Worm (Caenorhabditis elegans) whole organism, young adult: Measurements from ENCODE around the gene T07F8.4.

Source experiments
- C06A6.2 ChIP-seq: fragments of 200-800 bp; sonication (Bioruptor generic); conservative IDR thresholded peaks from 2 replicates; pipeline ENCODE4 v1.3.6; 2022; ENCODE audit warnings: missing genetic modification characterization, missing compliant biosample characterization
- D2030.7 ChIP-seq: fragments of 200-800 bp; sonication (Bioruptor generic); IDR thresholded peaks from 2 replicates; pipeline ENCODE4 v1.3.6; 2022; ENCODE audit warnings: missing genetic modification reagents, missing genetic modification characterization, missing compliant biosample characterization
- F23B12.7 ChIP-seq: sonication (generic microtip); optimal IDR thresholded peaks from 2 replicates; lab custom pipeline; 2017; ENCODE audit warnings: missing genetic modification characterization, mild to moderate bottlenecking, missing compliant biosample characterization, antibody characterized with exemption, moderate library complexity; ENCODE audit not compliant: insufficient read depth
- F49E8.2 ChIP-seq: sonication (generic microtip); optimal IDR thresholded peaks from 3 replicates; lab custom pipeline; 2017; ENCODE audit warnings: missing genetic modification characterization, mild to moderate bottlenecking, missing compliant biosample characterization, antibody characterized with exemption, moderate library complexity; ENCODE audit not compliant: insufficient read depth
- F55B11.4 ChIP-seq: sonication (generic microtip); optimal IDR thresholded peaks from 2 replicates; lab custom pipeline; 2016; ENCODE audit warnings: missing compliant biosample characterization, missing genetic modification characterization, borderline replicate concordance; ENCODE audit not compliant: insufficient read depth
- F57A8.1 ChIP-seq: fragments of 200-800 bp; sonication (Bioruptor generic); optimal IDR thresholded peaks from 2 replicates; lab custom pipeline; 2018; ENCODE audit warnings: mild to moderate bottlenecking, missing genetic modification characterization, moderate library complexity, missing compliant biosample characterization
- K12H6.12 ChIP-seq: fragments of 200-800 bp; sonication (Bioruptor generic); optimal IDR thresholded peaks from 2 replicates; lab custom pipeline; 2018; ENCODE audit warnings: mild to moderate bottlenecking, missing genetic modification characterization, missing compliant biosample characterization
- Y53G8AR.9 ChIP-seq: fragments of 200-800 bp; sonication (Bioruptor generic); conservative IDR thresholded peaks from 2 replicates; pipeline ENCODE4 v1.3.6; 2022; ENCODE audit warnings: missing genetic modification reagents, missing genetic modification characterization, missing compliant biosample characterization
- Y56A3A.18 ChIP-seq: fragments of 200-800 bp; sonication (Bioruptor generic); IDR thresholded peaks from 2 replicates; pipeline ENCODE4 v1.3.6; 2022; ENCODE audit warnings: missing genetic modification reagents, missing genetic modification characterization, missing compliant biosample characterization
- Y67H2A.10 ChIP-seq: fragments of 200-800 bp; sonication (Bioruptor generic); conservative IDR thresholded peaks from 2 replicates; pipeline ENCODE4 v1.3.6; 2022; ENCODE audit warnings: missing genetic modification reagents, missing genetic modification characterization, missing compliant biosample characterization
- Y79H2A.3 ChIP-seq: fragments of 200-800 bp; sonication (Bioruptor generic); conservative IDR thresholded peaks from 2 replicates; pipeline ENCODE4 v1.3.6; 2022; ENCODE audit warnings: missing genetic modification reagents, missing genetic modification characterization, missing compliant biosample characterization
- Y95B8A.8 ChIP-seq: fragments of 200-800 bp; sonication (Bioruptor generic); IDR thresholded peaks from 2 replicates; pipeline ENCODE4 v1.3.6; 2022; ENCODE audit warnings: missing genetic modification reagents, missing genetic modification characterization, missing compliant biosample characterization
- aptf-3 ChIP-seq: fragments of 200-800 bp; sonication (Bioruptor generic); IDR thresholded peaks from 2 replicates; pipeline ENCODE4 v1.3.6; 2022; ENCODE audit warnings: missing genetic modification characterization, missing compliant biosample characterization
- ccch-3 ChIP-seq: fragments of 200-800 bp; sonication (Bioruptor generic); optimal IDR thresholded peaks from 2 replicates; lab custom pipeline; 2018; ENCODE audit warnings: mild to moderate bottlenecking, missing genetic modification characterization, missing compliant biosample characterization
- cebp-1 ChIP-seq, 2 experiments: fragments of 200-800 bp in 1 of 2; sonication (Bioruptor generic) in 1 of 2; sonication (generic microtip) in 1 of 2; IDR thresholded peaks in 1 of 2; optimal IDR thresholded peaks in 1 of 2; 2 replicates each; pipeline versions ENCODE4 v1.3.6 to Lab custom; 2017 to 2022; ENCODE audit warnings: missing compliant biosample characterization in 2 of 2, missing genetic modification characterization in 2 of 2, mild to moderate bottlenecking in 1 of 2, missing genetic modification reagents in 1 of 2, moderate library complexity in 1 of 2
- cebp-2 ChIP-seq: fragments of 200-800 bp; sonication (Bioruptor generic); IDR thresholded peaks from 2 replicates; pipeline ENCODE4 v1.3.6; 2022; ENCODE audit warnings: missing genetic modification characterization, missing compliant biosample characterization
- ceh-27 ChIP-seq: fragments of 200-800 bp; sonication (Bioruptor generic); optimal IDR thresholded peaks from 2 replicates; lab custom pipeline; 2018; ENCODE audit warnings: mild to moderate bottlenecking, missing genetic modification characterization, moderate library complexity, missing compliant biosample characterization
- ceh-58 ChIP-seq: fragments of 200-800 bp; sonication (Bioruptor generic); IDR thresholded peaks from 2 replicates; pipeline ENCODE4 v1.3.6; 2022; ENCODE audit warnings: missing genetic modification characterization, missing compliant biosample characterization
- ceh-91 ChIP-seq: fragments of 200-800 bp; sonication (Bioruptor generic); IDR thresholded peaks from 2 replicates; pipeline ENCODE4 v1.3.6; 2022; ENCODE audit warnings: missing genetic modification reagents, missing genetic modification characterization, missing compliant biosample characterization
- chd-7 ChIP-seq: sonication (generic microtip); optimal IDR thresholded peaks from 2 replicates; lab custom pipeline; 2016; ENCODE audit warnings: mild to moderate bottlenecking, missing genetic modification characterization, moderate library complexity, missing compliant biosample characterization
- gei-17 ChIP-seq: fragments of 200-800 bp; sonication (Bioruptor generic); optimal IDR thresholded peaks from 2 replicates; lab custom pipeline; 2018; ENCODE audit warnings: mild to moderate bottlenecking, missing genetic modification characterization, missing compliant biosample characterization
- hmg-20 ChIP-seq: fragments of 200-800 bp; sonication (Bioruptor generic); IDR thresholded peaks from 2 replicates; pipeline ENCODE4 v1.3.6; 2022; ENCODE audit warnings: missing genetic modification reagents, missing genetic modification characterization, missing compliant biosample characterization
- lag-1 ChIP-seq: fragments of 200-800 bp; sonication (Bioruptor generic); IDR thresholded peaks from 2 replicates; pipeline ENCODE4 v1.3.6; 2022; ENCODE audit warnings: missing genetic modification reagents, missing genetic modification characterization, missing compliant biosample characterization
- let-607 ChIP-seq, 2 experiments: fragments of 200-800 bp in 1 of 2; sonication (Bioruptor generic) in 1 of 2; sonication (generic microtip) in 1 of 2; optimal IDR thresholded peaks; 2 replicates each; lab custom pipeline; 2016 to 2018; ENCODE audit warnings: mild to moderate bottlenecking in 2 of 2, missing compliant biosample characterization in 2 of 2, missing genetic modification characterization in 2 of 2, moderate library complexity in 2 of 2, missing genotype in 1 of 2
- lin-26 ChIP-seq: fragments of 200-800 bp; sonication (Bioruptor generic); IDR thresholded peaks from 2 replicates; pipeline ENCODE4 v1.3.6; 2022; ENCODE audit warnings: missing genetic modification reagents, missing genetic modification characterization, missing compliant biosample characterization
- lin-54 ChIP-seq: fragments of 200-800 bp; sonication (Bioruptor generic); optimal IDR thresholded peaks from 2 replicates; lab custom pipeline; 2018; ENCODE audit warnings: mild to moderate bottlenecking, missing genetic modification characterization, missing compliant biosample characterization
- lsl-1 ChIP-seq: fragments of 200-800 bp; sonication (Bioruptor generic); optimal IDR thresholded peaks from 2 replicates; lab custom pipeline; 2018; ENCODE audit warnings: mild to moderate bottlenecking, missing genetic modification characterization, moderate library complexity, missing compliant biosample characterization
- madf-3 ChIP-seq: fragments of 200-800 bp; sonication (Bioruptor generic); IDR thresholded peaks from 2 replicates; pipeline ENCODE4 v1.3.6; 2022; ENCODE audit warnings: missing genetic modification reagents, missing genetic modification characterization, missing compliant biosample characterization
- mes-4 ChIP-seq: sonication (generic microtip); optimal IDR thresholded peaks from 2 replicates; lab custom pipeline; 2016; ENCODE audit warnings: missing genotype, missing genetic modification characterization, missing compliant biosample characterization
- nfya-1 ChIP-seq: sonication (generic microtip); optimal IDR thresholded peaks from 2 replicates; lab custom pipeline; 2017; ENCODE audit warnings: antibody characterized with exemption, missing compliant biosample characterization, missing genetic modification characterization, borderline replicate concordance; ENCODE audit not compliant: insufficient read depth
- nfya-2 ChIP-seq: fragments of 200-800 bp; sonication (Bioruptor generic); IDR thresholded peaks from 2 replicates; pipeline ENCODE4 v1.3.6; 2022; ENCODE audit warnings: missing genetic modification reagents, missing genetic modification characterization, missing compliant biosample characterization
- nfyb-1 ChIP-seq: fragments of 200-800 bp; sonication (Bioruptor generic); IDR thresholded peaks from 2 replicates; pipeline ENCODE4 v1.3.6; 2022; ENCODE audit warnings: missing genetic modification reagents, missing genetic modification characterization, missing compliant biosample characterization
- nhr-120 ChIP-seq: fragments of 200-800 bp; sonication (Bioruptor generic); IDR thresholded peaks from 2 replicates; pipeline ENCODE4 v1.3.6; 2022; ENCODE audit warnings: missing genetic modification characterization, missing compliant biosample characterization
- nhr-27 ChIP-seq: fragments of 200-800 bp; sonication (Bioruptor generic); optimal IDR thresholded peaks from 2 replicates; lab custom pipeline; 2018; ENCODE audit warnings: mild to moderate bottlenecking, missing genetic modification characterization, moderate library complexity, missing compliant biosample characterization
- rcor-1 ChIP-seq: fragments of 200-800 bp; sonication (Bioruptor generic); IDR thresholded peaks from 2 replicates; pipeline ENCODE4 v1.3.6; 2022; ENCODE audit warnings: missing genetic modification reagents, missing genetic modification characterization, missing compliant biosample characterization
- rec-8 ChIP-seq, 2 experiments: sonication (generic microtip); optimal IDR thresholded peaks; 2 replicates each; lab custom pipeline; 2016; ENCODE audit warnings: mild to moderate bottlenecking in 2 of 2, missing genetic modification characterization in 2 of 2, missing genetic modification reagents in 2 of 2, missing genotype in 2 of 2, missing biosample characterization in 1 of 2, missing compliant biosample characterization in 1 of 2, moderate library complexity in 1 of 2
- sea-2 ChIP-seq: fragments of 200-800 bp; sonication (Bioruptor generic); IDR thresholded peaks from 2 replicates; pipeline ENCODE4 v1.3.6; 2022; ENCODE audit warnings: missing genetic modification characterization, missing compliant biosample characterization
- snpc-1.1 ChIP-seq: sonication (generic microtip); optimal IDR thresholded peaks from 2 replicates; lab custom pipeline; 2017; ENCODE audit warnings: missing genetic modification characterization, mild to moderate bottlenecking, missing compliant biosample characterization, antibody characterized with exemption, moderate library complexity, missing genotype, missing genetic modification reagents; ENCODE audit not compliant: insufficient read depth
- tbp1 ChIP-seq: fragments of 200-800 bp; sonication (Bioruptor generic); optimal IDR thresholded peaks from 2 replicates; lab custom pipeline; 2018; ENCODE audit warnings: mild to moderate bottlenecking, missing genetic modification characterization, missing compliant biosample characterization
- unc-130 ChIP-seq: sonication (generic microtip); optimal IDR thresholded peaks from 2 replicates; lab custom pipeline; 2016; ENCODE audit warnings: missing genetic modification reagents, missing genetic modification characterization, missing compliant biosample characterization
- xnd-1 ChIP-seq: sonication (generic microtip); optimal IDR thresholded peaks from 2 replicates; lab custom pipeline; 2016; ENCODE audit warnings: missing genotype, missing genetic modification reagents, missing genetic modification characterization, missing compliant biosample characterization
- zfh-2 ChIP-seq: fragments of 200-800 bp; sonication (Bioruptor generic); conservative IDR thresholded peaks from 2 replicates; pipeline ENCODE4 v1.3.6; 2022; ENCODE audit warnings: missing genetic modification reagents, missing genetic modification characterization, missing compliant biosample characterization
- ztf-18 ChIP-seq: sonication (generic microtip); optimal IDR thresholded peaks from 2 replicates; lab custom pipeline; 2016; ENCODE audit warnings: missing genotype, mild to moderate bottlenecking, missing genetic modification characterization, missing compliant biosample characterization
- ztf-22 ChIP-seq: fragments of 200-800 bp; sonication (Bioruptor generic); optimal IDR thresholded peaks from 2 replicates; lab custom pipeline; 2018; ENCODE audit warnings: mild to moderate bottlenecking, missing genetic modification characterization, moderate library complexity, missing compliant biosample characterization
- ztf-3 ChIP-seq: fragments of 200-800 bp; sonication (Bioruptor generic); optimal IDR thresholded peaks from 2 replicates; lab custom pipeline; 2018; ENCODE audit warnings: mild to moderate bottlenecking, missing genetic modification characterization, missing compliant biosample characterization

The T07F8.4 gene

DNA sequence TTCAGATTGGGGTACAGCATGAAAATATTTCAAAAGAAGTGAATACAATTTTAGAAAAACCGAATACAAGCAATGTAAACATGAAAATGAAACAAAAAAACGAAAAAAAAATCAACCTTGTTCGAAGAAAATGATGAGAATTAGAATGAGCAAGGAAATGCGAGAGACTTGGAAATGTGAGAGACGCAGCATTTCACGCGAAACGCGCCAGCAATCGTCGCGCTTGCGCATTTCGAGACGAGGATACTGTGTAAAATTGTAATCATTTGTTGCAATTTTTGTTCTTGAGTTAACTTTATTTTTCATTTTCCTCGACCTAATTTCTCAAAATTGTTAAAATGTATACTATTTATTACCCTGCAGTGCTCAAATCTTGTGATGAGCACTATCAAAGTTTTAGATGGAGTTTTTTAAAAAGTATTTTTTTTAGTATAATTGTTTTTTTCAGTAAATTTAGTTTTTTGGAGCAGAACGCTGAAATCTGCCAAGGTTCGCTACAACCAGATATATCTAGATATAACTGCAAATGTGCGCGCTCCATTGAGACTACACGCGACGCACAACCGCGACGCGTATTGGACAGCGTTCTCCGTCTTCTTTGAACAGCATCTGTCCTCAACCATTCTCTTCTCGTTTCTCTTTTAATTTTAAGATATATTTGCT, 20.3 kb upstream of the T07F8.4 start, which contains the start of gene fust-1:
fust-1 (plus strand) TSS at position 613 of the 663 bp plus-strand sequence.
- peak; percentile 87 for TF ChIP-seq lsl-1 (GFP tag; lab: Kevin White, UChicago)
- TF ChIP-seq ztf-3 (GFP tag; lab: Kevin White, UChicago), result peak; percentile 24
- peak; percentile 44; the same call in 1 of the 2 replicates for TF ChIP-seq lin-26 (GFP tag; lab: Robert Waterston, UW)
- peak; percentile 96 for TF ChIP-seq lin-54 (GFP tag; lab: Kevin White, UChicago)
- peak; percentile 98 for TF ChIP-seq Y53G8AR.9 (GFP tag; lab: Robert Waterston, UW)
- TF ChIP-seq sea-2 (GFP tag; lab: Robert Waterston, UW), result no peak
- peak; percentile 95 for TF ChIP-seq madf-3 (GFP tag; lab: Robert Waterston, UW)
- peak; percentile 89 for TF ChIP-seq D2030.7
- TF ChIP-seq xnd-1, result peak; percentile 82
- TF ChIP-seq nfya-1 (tag; lab: Kevin White, UChicago), result no peak
- peak; percentile 96 for TF ChIP-seq nfyb-1
- peak; percentile 90 for TF ChIP-seq ceh-27 (GFP tag; lab: Kevin White, UChicago)
- TF ChIP-seq Y56A3A.18 (GFP tag; lab: Robert Waterston, UW), result peak; percentile 87
- peak; percentile 88 for TF ChIP-seq ceh-91 (GFP tag; lab: Robert Waterston, UW)
- TF ChIP-seq aptf-3, result no peak
- TF ChIP-seq Y95B8A.8, result peak; percentile 93
- peak; percentile 100 for TF ChIP-seq ztf-18 (tag; lab: Kevin White, UChicago)
- peak; percentile 95 for TF ChIP-seq rcor-1 (GFP tag; lab: Robert Waterston, UW)
- TF ChIP-seq nfya-2 (GFP tag; lab: Robert Waterston, UW), result no peak
- peak; percentile 92 for TF ChIP-seq hmg-20
- TF ChIP-seq F49E8.2 (tag; lab: Kevin White, UChicago), result peak; percentile 83
- TF ChIP-seq F57A8.1 (GFP tag; lab: Kevin White, UChicago), result no peak
- TF ChIP-seq ztf-22 (GFP tag; lab: Kevin White, UChicago), result peak; percentile 73
- TF ChIP-seq K12H6.12 (tag; lab: Kevin White, UChicago), result peak; percentile 88
- TF ChIP-seq tbp1, result peak; percentile 75
- TF ChIP-seq F55B11.4 (tag; lab: Kevin White, UChicago), result no peak
- 0 out of 2 replicates have a peak, but pooled peaks have one; percentile 60 for TF ChIP-seq cebp-2 (GFP tag; lab: Robert Waterston, UW)
- no peak for TF ChIP-seq zfh-2 (GFP tag; lab: Robert Waterston, UW)
- TF ChIP-seq mes-4 (tag; lab: Kevin White, UChicago), result peak; percentile 22
- peak; percentile 88 for TF ChIP-seq C06A6.2 (GFP tag; lab: Robert Waterston, UW)
- TF ChIP-seq ceh-58 (GFP tag; lab: Robert Waterston, UW), result no peak
- TF ChIP-seq Y67H2A.10 (GFP tag; lab: Robert Waterston, UW), result no peak
- peak; percentile 79 for TF ChIP-seq gei-17
- TF ChIP-seq cebp-1 (GFP tag; IDR thresholded peaks at IDR 0.05; lab: Robert Waterston, UW), result peak; percentile 29; the same call in 1 of the 2 replicates
- TF ChIP-seq cebp-1 (tag; optimal IDR thresholded peaks at IDR 0.05; lab: Kevin White, UChicago), result peak; percentile 93
- TF ChIP-seq nhr-27 (tag; lab: Kevin White, UChicago), result no peak
- TF ChIP-seq unc-130 (GFP tag; lab: Kevin White, UChicago), result peak; percentile 68
- TF ChIP-seq let-607 (tag; optimal IDR thresholded peaks at IDR 0.05; lab: Kevin White, UChicago), result peak; percentile 54 to 78
- TF ChIP-seq lag-1, result no peak
- peak; percentile 79 for TF ChIP-seq snpc-1.1 (tag; lab: Kevin White, UChicago)
- TF ChIP-seq nhr-120 (GFP tag; lab: Robert Waterston, UW), result no peak
- TF ChIP-seq chd-7 (tag; lab: Kevin White, UChicago), result peak; percentile 80
- peak in 1 of 2 experiments; percentile 10 for TF ChIP-seq rec-8 (tag; optimal IDR thresholded peaks at IDR 0.05; lab: Kevin White, UChicago)
- no peak for TF ChIP-seq ccch-3
- TF ChIP-seq Y79H2A.3, result no peak
- TF ChIP-seq F23B12.7, result peak; percentile 87
